Fruit fly (Drosophila melanogaster) ovary, adult (tissue): ENCODE measurements around the gene CG14855.

ENCODE experiments used
- CG17801 ChIP-seq: fragments of 200-800 bp; optimal IDR thresholded peaks from 2 replicates; lab custom pipeline; 2019; ENCODE audit warnings: missing biosample characterization, mild to moderate bottlenecking, missing genetic modification characterization, moderate library complexity; ENCODE audit not compliant: partially characterized antibody

The CG14855 gene

dm6 chr3R:14847844-14848243 lies 51.7 kb downstream of the CG14855 start:
- TF ChIP-seq CG17801 (GFP tag; lab: Kevin White, UChicago), result no peak
